Worm (Caenorhabditis elegans): ENCODE data around the gene K03B4.1.

The K03B4.1 gene

DNA sequence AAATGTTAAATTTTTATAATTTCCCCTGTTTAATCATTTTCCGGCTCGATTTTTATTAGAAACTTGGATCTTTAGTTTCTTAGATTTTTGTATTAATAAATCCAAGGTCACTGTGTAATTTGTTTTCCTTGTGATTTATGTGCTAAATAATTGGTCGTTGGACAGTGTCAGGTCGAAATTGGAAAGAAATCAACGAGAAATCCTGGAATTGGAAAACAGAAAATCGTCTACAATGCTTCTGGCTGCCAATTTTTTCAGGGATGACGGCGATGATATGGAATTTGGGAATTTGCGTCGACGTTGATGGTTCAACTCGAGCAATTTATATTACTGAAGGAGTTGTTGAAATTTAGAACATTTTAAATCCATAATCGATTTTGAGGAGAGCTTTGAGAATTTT, 45.5 kb downstream of the K03B4.1 start:
- TF ChIP-seq lag-1 (GFP tag; IDR thresholded peaks at IDR 0.05) (no peak), hlh-26 (GFP tag; conservative IDR thresholded peaks at IDR 0.05) (no peak), unc-130 (GFP tag; optimal IDR thresholded peaks at IDR 0.05) (no peak), K12H6.12 (tag; optimal IDR thresholded peaks at IDR 0.05) (no peak), Y67H2A.10 (GFP tag; conservative IDR thresholded peaks at IDR 0.05) (no peak), ceh-27 (GFP tag; optimal IDR thresholded peaks at IDR 0.05) (no peak), ztf-26 (tag; optimal IDR thresholded peaks at IDR 0.05) (no peak), Y79H2A.3 (GFP tag; conservative IDR thresholded peaks at IDR 0.05) (peak; percentile 85), chd-7 (tag; optimal IDR thresholded peaks at IDR 0.05) (peak; percentile 0), sptf-2 (GFP tag; optimal IDR thresholded peaks at IDR 0.05) (no peak), ztf-25 (GFP tag; IDR thresholded peaks at IDR 0.05) (0 out of 2 replicates have a peak, but pooled peaks have one; percentile 50), B0336.3 (GFP tag; IDR thresholded peaks at IDR 0.05) (0 out of 2 replicates have a peak, but pooled peaks have one; percentile 19), lin-54 (GFP tag; optimal IDR thresholded peaks at IDR 0.05) (peak; percentile 17), F23B12.7 (tag; optimal IDR thresholded peaks at IDR 0.05; ENCODE audit: insufficient read depth) (no peak), egl-44 (GFP tag; IDR thresholded peaks at IDR 0.05) (no peak), D2030.7 (GFP tag; IDR thresholded peaks at IDR 0.05) (no peak), K11D2.4 (GFP tag; IDR thresholded peaks at IDR 0.05) (no peak), madf-6 (GFP tag; IDR thresholded peaks at IDR 0.05) (peak; percentile 52)

DNA sequence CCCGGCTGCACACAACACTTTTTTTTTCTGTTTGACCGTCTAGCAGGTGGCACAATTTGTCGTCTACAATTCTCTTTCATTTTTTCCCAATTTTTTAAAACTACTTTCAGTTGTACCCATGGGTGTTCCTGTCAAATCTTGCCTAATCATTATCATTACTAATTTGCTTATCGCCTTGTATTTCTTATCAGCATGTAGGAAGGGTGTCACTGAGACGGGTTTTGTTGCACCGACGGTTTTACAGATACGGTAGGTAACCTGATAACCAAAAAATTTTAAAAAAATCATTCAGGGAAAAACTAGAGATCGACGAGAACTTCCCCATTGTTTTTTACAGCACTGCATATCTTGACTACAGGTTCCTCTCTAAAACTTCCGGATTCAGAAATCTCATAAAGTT, 48.6 kb downstream of the K03B4.1 start, which contains the start of gene F39G3.2:
F39G3.2 (plus strand) TSS at position 105 of the 400 bp plus-strand sequence.
- TF ChIP-seq sptf-2 (GFP tag; optimal IDR thresholded peaks at IDR 0.05) (no peak), nhr-80 (tag; optimal IDR thresholded peaks at IDR 0.05) (peak; percentile 74), egl-18 (GFP tag; IDR thresholded peaks at IDR 0.05) (no peak)
